Worm (Caenorhabditis elegans): ENCODE data around the gene K07F5.14.

Gene K07F5.14

ce11 chrIV:9864778-9865177 lies 2.8 kb downstream of the K07F5.14 start, which contains the start of the genes K07F5.15 and K07F5.22 (continued):
- no peak for TF ChIP-seq egl-44 (GFP tag; IDR thresholded peaks at IDR 0.05)

- no peak for TF ChIP-seq ztf-28 (GFP tag; IDR thresholded peaks at IDR 0.05)
- TF ChIP-seq nfya-2 (GFP tag; IDR thresholded peaks at IDR 0.05) = no peak
- no peak for TF ChIP-seq bed-1 (GFP tag; IDR thresholded peaks at IDR 0.05)
- no peak for TF ChIP-seq C17E4.6 (GFP tag; IDR thresholded peaks at IDR 0.05)
- no peak for TF ChIP-seq mxl-1 (tag; optimal IDR thresholded peaks at IDR 0.05)
- TF ChIP-seq hmg-1.2 (GFP tag; IDR thresholded peaks at IDR 0.05) = no peak
- no peak for TF ChIP-seq hlh-12 (tag; optimal IDR thresholded peaks at IDR 0.05)
- no peak for TF ChIP-seq dox-1 (GFP tag; IDR thresholded peaks at IDR 0.05)
- no peak for TF ChIP-seq rpc-1 (optimal IDR thresholded peaks at IDR 0.05)
- TF ChIP-seq rpc-1 (tag; optimal IDR thresholded peaks at IDR 0.05) = no peak
- no peak for TF ChIP-seq B0336.3 (GFP tag; IDR thresholded peaks at IDR 0.05)
- TF ChIP-seq ceh-79 (tag; optimal IDR thresholded peaks at IDR 0.05) = no peak
- no peak for TF ChIP-seq egrh-3 (GFP tag; IDR thresholded peaks at IDR 0.05)
- no peak for TF ChIP-seq ztf-18 (tag; optimal IDR thresholded peaks at IDR 0.05)
- no peak for TF ChIP-seq ceh-91 (GFP tag; IDR thresholded peaks at IDR 0.05)
- no peak for TF ChIP-seq zim-3 (tag; optimal IDR thresholded peaks at IDR 0.05)
- no peak for TF ChIP-seq lin-35 (GFP tag; optimal IDR thresholded peaks at IDR 0.05)
- TF ChIP-seq tbx-9 (tag; optimal IDR thresholded peaks at IDR 0.05; ENCODE audit: borderline replicate concordance) = no peak
Observed at ce11 chrIV:9866865-9867264, 4.8 kb downstream of the K07F5.14 start.

DNA sequence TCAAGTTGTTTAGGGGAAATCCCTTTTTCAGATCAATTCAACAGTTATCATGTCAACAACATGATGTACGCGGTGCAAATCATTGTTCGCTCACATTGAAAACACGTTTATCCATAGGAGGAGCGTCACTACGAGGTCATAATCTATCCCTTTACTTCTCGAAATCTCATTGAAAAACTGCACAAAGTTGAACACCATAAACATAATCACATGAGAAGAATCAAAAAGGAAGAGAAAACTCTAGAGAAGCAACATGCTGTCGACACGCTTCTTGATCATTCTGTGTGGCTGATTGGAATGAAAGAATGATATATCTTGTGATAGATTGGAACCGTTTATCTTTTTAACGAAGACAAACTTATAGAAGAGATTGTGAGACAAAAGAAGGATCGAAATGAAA lies 5.9 kb downstream of the K07F5.14 start:
- no peak for TF ChIP-seq cebp-2 (GFP tag; IDR thresholded peaks at IDR 0.05)
- TF ChIP-seq gei-17 (GFP tag; optimal IDR thresholded peaks at IDR 0.05) = no peak
- peak; percentile 84 for TF ChIP-seq ztf-26 (tag; optimal IDR thresholded peaks at IDR 0.05)
- no peak for TF ChIP-seq ztf-22 (GFP tag; optimal IDR thresholded peaks at IDR 0.05)
- TF ChIP-seq mxl-1 (tag; optimal IDR thresholded peaks at IDR 0.05) = no peak
- no peak for TF ChIP-seq F37B4.10 (GFP tag; IDR thresholded peaks at IDR 0.05)
- no peak for TF ChIP-seq snpc-1.1 (tag; optimal IDR thresholded peaks at IDR 0.05; ENCODE audit: insufficient read depth)
- no peak for TF ChIP-seq dpff-1 (tag; optimal IDR thresholded peaks at IDR 0.05)
- TF ChIP-seq nfya-1 (tag; optimal IDR thresholded peaks at IDR 0.05; ENCODE audit: borderline replicate concordance, insufficient read depth) = no peak
- TF ChIP-seq ceh-100 (GFP tag; IDR thresholded peaks at IDR 0.05) = no peak
- TF ChIP-seq ceh-27 (GFP tag; optimal IDR thresholded peaks at IDR 0.05) = peak; percentile 6
- TF ChIP-seq athp-1 (tag; optimal IDR thresholded peaks at IDR 0.05) = no peak
- TF ChIP-seq egl-18 (GFP tag; IDR thresholded peaks at IDR 0.05) = no peak
- no peak for TF ChIP-seq F55B11.4 (tag; optimal IDR thresholded peaks at IDR 0.05; ENCODE audit: borderline replicate concordance, insufficient read depth)
- no peak for TF ChIP-seq bed-2 (GFP tag; IDR thresholded peaks at IDR 0.05)
- peak; percentile 3 for TF ChIP-seq nhr-80 (tag; optimal IDR thresholded peaks at IDR 0.05)
- no peak for TF ChIP-seq atf-7 (tag; optimal IDR thresholded peaks at IDR 0.05)
- no peak for TF ChIP-seq snpc-1.3 (tag; optimal IDR thresholded peaks at IDR 0.05; ENCODE audit: insufficient read depth)
- no peak for TF ChIP-seq rcor-1 (GFP tag; IDR thresholded peaks at IDR 0.05)
- no peak for TF ChIP-seq ztf-25 (GFP tag; IDR thresholded peaks at IDR 0.05)
- TF ChIP-seq F10E7.11 (tag; optimal IDR thresholded peaks at IDR 0.05) = no peak
- TF ChIP-seq B0261.1 (tag; optimal IDR thresholded peaks at IDR 0.05) = no peak
- no peak for TF ChIP-seq madf-6 (GFP tag; IDR thresholded peaks at IDR 0.05)
- TF ChIP-seq B0019.2 (GFP tag; conservative IDR thresholded peaks at IDR 0.05) = no peak
- no peak for TF ChIP-seq sea-2 (GFP tag; IDR thresholded peaks at IDR 0.05)
- TF ChIP-seq efl-1 (GFP tag; optimal IDR thresholded peaks at IDR 0.05) = no peak
- peak; percentile 75; the same call in 1 of the 2 replicates for TF ChIP-seq K11D2.4 (GFP tag; IDR thresholded peaks at IDR 0.05)
- no peak for TF ChIP-seq attf-3 (GFP tag; conservative IDR thresholded peaks at IDR 0.05)
- TF ChIP-seq dpl-1 (GFP tag; optimal IDR thresholded peaks at IDR 0.05) = no peak
- no peak for TF ChIP-seq rpc-1 (optimal IDR thresholded peaks at IDR 0.05)
- no peak for TF ChIP-seq rpc-1 (tag; optimal IDR thresholded peaks at IDR 0.05)
- no peak for TF ChIP-seq F57C9.4 (tag; optimal IDR thresholded peaks at IDR 0.05)
